Fruit fly (Drosophila melanogaster) whole organism, wandering third instar larva: ENCODE data around the gene Or82a.

ENCODE experiments used
- Abd-B ChIP-seq: fragments of >200 bp; optimal IDR thresholded peaks from 2 replicates; lab custom pipeline; 2017; ENCODE audit warnings: missing biosample characterization, missing genetic modification characterization
- CG32264 ChIP-seq: fragments of 200-800 bp; sonication (Bioruptor generic); optimal IDR thresholded peaks from 2 replicates; lab custom pipeline; 2016; ENCODE audit warnings: missing biosample characterization, missing genetic modification characterization
- CG9705 ChIP-seq: fragments of 200-800 bp; sonication (Bioruptor generic); optimal IDR thresholded peaks from 2 replicates; lab custom pipeline; 2018; ENCODE audit warnings: missing biosample characterization, mild to moderate bottlenecking, missing genetic modification characterization
- CrebA ChIP-seq: fragments of 200-800 bp; sonication (Bioruptor generic); optimal IDR thresholded peaks from 2 replicates; lab custom pipeline; 2016; ENCODE audit warnings: missing biosample characterization, mild to moderate bottlenecking, missing genetic modification characterization, borderline replicate concordance
- Dfd ChIP-seq: fragments of >200 bp; optimal IDR thresholded peaks from 2 replicates; lab custom pipeline; 2017; ENCODE audit warnings: missing biosample characterization, missing genetic modification characterization
- Dif ChIP-seq: fragments of 200-275, 200-300 bp; sonication (Bioruptor generic); optimal IDR thresholded peaks from 2 replicates; lab custom pipeline; 2018; ENCODE audit warnings: missing biosample characterization, missing genetic modification characterization; ENCODE audit not compliant: partially characterized antibody
- GATAd ChIP-seq: sonication (Bioruptor generic); optimal IDR thresholded peaks from 2 replicates; lab custom pipeline; 2016; ENCODE audit warnings: missing biosample characterization, missing genetic modification characterization
- HLH106 ChIP-seq: fragments of 200-800 bp; optimal IDR thresholded peaks from 3 replicates; lab custom pipeline; 2019; ENCODE audit warnings: missing biosample characterization, mild to moderate bottlenecking, missing genetic modification characterization, moderate library complexity
- Hnf4 ChIP-seq: fragments of 200-800 bp; sonication (Bioruptor generic); optimal IDR thresholded peaks from 2 replicates; lab custom pipeline; 2016; ENCODE audit warnings: missing biosample characterization, mild to moderate bottlenecking, missing genetic modification characterization
- Hr78 ChIP-seq: fragments of >200 bp; optimal IDR thresholded peaks from 2 replicates; lab custom pipeline; 2017; ENCODE audit warnings: missing biosample characterization, missing genetic modification characterization
- Hr83 ChIP-seq: fragments of 200-300 bp; sonication (Bioruptor generic); optimal IDR thresholded peaks from 2 replicates; lab custom pipeline; 2016; ENCODE audit warnings: missing biosample characterization, mild to moderate bottlenecking, missing genetic modification characterization, moderate library complexity; ENCODE audit not compliant: poor library complexity, severe bottlenecking
- Jra ChIP-seq: sonication (Bioruptor generic); optimal IDR thresholded peaks from 2 replicates; lab custom pipeline; 2016; ENCODE audit warnings: missing biosample characterization, missing genetic modification characterization
- Mio ChIP-seq: sonication (Bioruptor generic); optimal IDR thresholded peaks from 2 replicates; lab custom pipeline; 2016; ENCODE audit warnings: missing biosample characterization, missing genetic modification characterization
- Myc ChIP-seq: fragments of >200 bp; optimal IDR thresholded peaks from 2 replicates; lab custom pipeline; 2017
- N ChIP-seq: fragments of >200 bp; optimal IDR thresholded peaks from 2 replicates; lab custom pipeline; 2018; ENCODE audit warnings: missing biosample characterization, missing external identifiers, missing genetic modification characterization
- OdsH ChIP-seq: fragments of 200-800 bp; sonication (Bioruptor generic); optimal IDR thresholded peaks from 2 replicates; lab custom pipeline; 2016; ENCODE audit warnings: missing biosample characterization, mild to moderate bottlenecking, missing genetic modification characterization
- Rel ChIP-seq, 2 experiments: fragments of 200-800 bp; sonication (Bioruptor generic) in 1 of 2; optimal IDR thresholded peaks; 2 replicates in 1 of 2; 3 replicates in 1 of 2; lab custom pipeline; 2016 to 2019; ENCODE audit warnings: mild to moderate bottlenecking in 2 of 2, missing biosample characterization in 2 of 2, missing genetic modification characterization in 2 of 2, moderate library complexity in 1 of 2
- Sp1 ChIP-seq: fragments of 200-800 bp; sonication (Bioruptor generic); optimal IDR thresholded peaks from 3 replicates; lab custom pipeline; 2019; ENCODE audit warnings: missing biosample characterization, mild to moderate bottlenecking, missing genetic modification characterization, moderate library complexity
- Vsx2 ChIP-seq: fragments of 200-300, 225-300 bp; sonication (Bioruptor generic); optimal IDR thresholded peaks from 2 replicates; lab custom pipeline; 2018; ENCODE audit warnings: missing biosample characterization, missing genetic modification characterization; ENCODE audit not compliant: partially characterized antibody
- br ChIP-seq: fragments of 200-800 bp; sonication (Bioruptor generic); optimal IDR thresholded peaks from 2 replicates; lab custom pipeline; 2016; ENCODE audit warnings: missing biosample characterization, missing genetic modification characterization
- brk ChIP-seq: fragments of 200-800 bp; sonication (Bioruptor generic); optimal IDR thresholded peaks from 2 replicates; lab custom pipeline; 2016; ENCODE audit warnings: missing biosample characterization, mild to moderate bottlenecking, missing genetic modification characterization
- dl ChIP-seq, 2 experiments: fragments of 175-275, 200-275 bp in 1 of 2; fragments of 200-275 bp in 1 of 2; sonication (Bioruptor generic); optimal IDR thresholded peaks; lab custom pipeline; 2018; ENCODE audit warnings: mild to moderate bottlenecking in 2 of 2, missing biosample characterization in 2 of 2, missing genetic modification characterization in 2 of 2, moderate library complexity in 2 of 2; ENCODE audit not compliant: partially characterized antibody in 2 of 2, insufficient read depth in 1 of 2
- dmrt93B ChIP-seq: fragments of 200-800 bp; sonication (Bioruptor generic); optimal IDR thresholded peaks from 2 replicates; lab custom pipeline; 2018; ENCODE audit warnings: missing biosample characterization, mild to moderate bottlenecking, missing genetic modification characterization
- dsf ChIP-seq: sonication (Bioruptor generic); optimal IDR thresholded peaks from 2 replicates; lab custom pipeline; 2016; ENCODE audit warnings: missing biosample characterization, missing genetic modification characterization, borderline replicate concordance
- ey ChIP-seq: fragments of 200-800 bp; sonication (Bioruptor generic); optimal IDR thresholded peaks from 2 replicates; lab custom pipeline; 2016; ENCODE audit warnings: missing biosample characterization, missing genetic modification characterization
- foxo ChIP-seq, 2 experiments: fragments of 200-800 bp; sonication (Bioruptor generic); optimal IDR thresholded peaks; 2 replicates in 1 of 2; 3 replicates in 1 of 2; lab custom pipeline; 2016 to 2017; ENCODE audit warnings: missing biosample characterization in 2 of 2, missing genetic modification characterization in 2 of 2
- fru ChIP-seq: fragments of 200-800 bp; sonication (Bioruptor generic); optimal IDR thresholded peaks from 3 replicates; lab custom pipeline; 2016; ENCODE audit warnings: missing biosample characterization, mild to moderate bottlenecking, missing genetic modification characterization
- h ChIP-seq: fragments of 200-800 bp; sonication (Bioruptor generic); optimal IDR thresholded peaks from 3 replicates; lab custom pipeline; 2016; ENCODE audit warnings: missing biosample characterization, mild to moderate bottlenecking, missing genetic modification characterization
- jim ChIP-seq: fragments of 175-275, 200-325 bp; sonication (Bioruptor generic); optimal IDR thresholded peaks from 2 replicates; lab custom pipeline; 2016; ENCODE audit warnings: missing biosample characterization, mild to moderate bottlenecking, missing genetic modification characterization
- lola ChIP-seq: fragments of >200 bp; optimal IDR thresholded peaks from 2 replicates; lab custom pipeline; 2017; ENCODE audit warnings: missing biosample characterization, missing genetic modification characterization
- psq ChIP-seq: fragments of 200-800 bp; sonication (Bioruptor generic); optimal IDR thresholded peaks from 3 replicates; lab custom pipeline; 2017; ENCODE audit warnings: missing biosample characterization, mild to moderate bottlenecking, missing genetic modification characterization, moderate library complexity
- rgr ChIP-seq: fragments of 200-800 bp; sonication (Bioruptor generic); optimal IDR thresholded peaks from 3 replicates; lab custom pipeline; 2016; ENCODE audit warnings: missing biosample characterization, mild to moderate bottlenecking, missing genetic modification characterization
- sage ChIP-seq: fragments of 200-800 bp; sonication (Bioruptor generic); optimal IDR thresholded peaks from 2 replicates; lab custom pipeline; 2016; ENCODE audit warnings: missing biosample characterization, mild to moderate bottlenecking, missing genetic modification characterization
- tai ChIP-seq: sonication (Bioruptor generic); optimal IDR thresholded peaks from 2 replicates; lab custom pipeline; 2016; ENCODE audit warnings: missing biosample characterization, missing genetic modification characterization
- usp ChIP-seq: fragments of >200 bp; optimal IDR thresholded peaks from 2 replicates; lab custom pipeline; 2017; ENCODE audit warnings: missing biosample characterization, missing genetic modification characterization
- woc ChIP-seq: sonication (Bioruptor generic); optimal IDR thresholded peaks from 2 replicates; lab custom pipeline; 2016; ENCODE audit warnings: missing biosample characterization, mild to moderate bottlenecking, missing genetic modification characterization

The Or82a gene

DNA sequence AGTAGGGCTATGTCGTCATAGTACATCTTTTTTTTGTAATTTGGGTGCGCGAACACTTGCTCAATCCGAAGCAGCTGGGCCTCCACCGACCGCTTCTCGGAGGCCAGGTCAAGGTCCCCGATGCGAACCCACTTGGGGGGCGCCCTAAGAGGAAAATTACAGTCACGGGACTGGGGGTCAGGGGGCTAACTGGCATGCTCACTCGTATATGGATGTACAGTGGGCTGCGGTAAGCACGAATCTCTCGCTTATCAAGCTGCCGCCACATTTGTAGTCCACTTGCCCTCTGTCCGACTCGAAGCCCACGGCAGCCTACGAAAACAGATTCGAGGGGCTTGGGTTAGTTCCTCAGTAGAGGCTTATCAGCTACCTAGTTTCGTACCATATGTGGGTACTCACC lies 15.0 kb upstream of the Or82a start:
- TF ChIP-seq brk (GFP tag; lab: Kevin White, UChicago) (no peak), Myc (lab: Kevin White, UChicago) (no peak), fru (no peak), foxo (GFP tag; optimal IDR thresholded peaks at IDR 0.05; lab: Kevin White, UChicago) (no peak), Dif (GFP tag; lab: Kevin White, UChicago) (no peak), ey (GFP tag; lab: Kevin White, UChicago) (no peak), h (GFP tag; lab: Kevin White, UChicago) (no peak), GATAd (GFP tag; lab: Kevin White, UChicago) (no peak), N (GFP tag; lab: Kevin White, UChicago) (no peak)

DNA sequence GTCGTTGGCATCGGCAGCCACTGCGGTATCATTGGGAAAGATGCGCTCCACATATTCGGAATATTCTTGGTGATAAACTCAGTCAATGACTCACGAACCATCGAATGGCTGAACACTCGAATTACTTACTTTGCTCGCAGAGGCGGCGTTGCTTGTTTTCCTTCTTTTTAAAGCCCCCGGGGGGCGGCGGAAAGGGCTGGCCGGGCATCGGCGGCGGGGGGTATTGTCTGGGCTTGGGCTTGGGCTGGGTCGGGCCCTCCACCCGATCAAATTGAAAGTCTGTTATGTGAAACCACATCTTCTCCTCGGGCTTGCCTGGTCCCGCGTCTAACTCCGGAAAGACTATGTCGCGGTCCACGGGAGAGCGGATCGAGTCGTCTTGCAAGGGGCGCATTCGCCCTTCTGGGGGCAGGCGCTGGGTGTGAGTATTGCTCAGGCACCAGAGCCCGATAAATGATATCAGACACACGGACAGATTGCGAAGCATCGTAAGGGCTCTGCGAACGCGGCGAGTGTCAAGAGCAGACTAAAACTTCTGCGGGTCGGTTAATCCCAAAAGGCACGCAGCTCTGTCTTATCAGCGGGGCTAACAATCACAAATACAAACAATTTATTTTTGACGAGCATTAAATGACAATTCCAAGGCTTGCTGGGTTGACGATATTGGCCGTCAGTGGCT lies 14.4 kb upstream of the Or82a start, which contains the start of gene CG14642:
Gene CG14642, minus strand, starts transcription at position 509 of the 679 bp plus-strand sequence.
- TF ChIP-seq Rel (GFP tag; optimal IDR thresholded peaks at IDR 0.05; lab: Kevin White, UChicago): no peak
- peak; percentile 47 for TF ChIP-seq Rel (tag; optimal IDR thresholded peaks at IDR 0.05; lab: Kevin White, UChicago)
- no peak for TF ChIP-seq dsf (GFP tag; lab: Kevin White, UChicago)
- TF ChIP-seq Dfd (GFP tag; lab: Kevin White, UChicago): peak; percentile 99

DNA sequence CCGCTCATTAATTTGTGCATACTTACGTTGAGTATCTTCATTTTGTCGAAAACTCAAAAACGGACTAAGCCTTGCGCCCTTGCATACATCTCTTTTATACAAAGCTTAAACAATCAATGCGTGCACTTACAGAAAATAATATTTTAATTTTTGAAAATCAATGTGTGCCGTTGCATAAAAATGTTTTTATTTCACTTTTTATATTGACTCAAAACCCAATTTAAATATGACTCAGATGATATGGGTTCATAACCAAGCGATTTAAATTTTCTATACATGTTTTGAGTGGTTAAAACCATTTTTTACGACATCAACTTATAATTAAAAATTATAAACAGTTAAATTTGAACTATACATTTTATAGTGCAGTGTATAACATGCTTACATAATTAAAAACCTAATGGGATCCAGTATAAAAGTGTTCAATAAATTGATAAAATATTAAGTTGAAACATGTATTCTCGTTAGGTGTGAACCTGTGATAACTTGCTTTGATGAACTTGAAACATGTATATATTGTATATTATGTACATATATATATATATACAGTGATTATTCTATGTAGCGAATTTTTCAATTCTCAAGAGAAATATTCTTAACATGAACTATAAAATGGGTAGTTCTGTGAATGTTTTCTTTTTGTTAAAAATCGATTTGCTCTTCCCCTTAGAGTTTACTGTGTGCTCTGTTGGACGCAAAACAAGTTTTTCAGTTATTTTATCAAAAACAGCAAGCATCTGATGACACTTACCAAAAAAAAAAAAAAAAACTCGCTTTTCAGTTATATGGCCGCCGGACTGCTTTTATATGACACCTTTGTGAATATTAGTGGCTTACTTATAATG lies 13.5 kb upstream of the Or82a start, which contains the start of gene CG34305:
Gene CG34305, minus strand, starts transcription at position 51 of the 845 bp plus-strand sequence.
- no peak for TF ChIP-seq lola
- TF ChIP-seq psq (GFP tag; lab: Kevin White, UChicago): peak; percentile 17
- peak; percentile 48 for TF ChIP-seq rgr (GFP tag; lab: Kevin White, UChicago)
- peak; percentile 36 for TF ChIP-seq fru
- TF ChIP-seq woc: no peak
- TF ChIP-seq usp (GFP tag; lab: Kevin White, UChicago): no peak
- peak; percentile 41 for TF ChIP-seq Jra (GFP tag; lab: Kevin White, UChicago)
- no peak for TF ChIP-seq Hr83 (GFP tag; lab: Kevin White, UChicago)
- TF ChIP-seq Mio: no peak
- peak; percentile 69 for TF ChIP-seq Sp1 (GFP tag; lab: Kevin White, UChicago)
- TF ChIP-seq foxo (GFP tag; optimal IDR thresholded peaks at IDR 0.05; lab: Kevin White, UChicago): peak in 1 of 2 experiments; percentile 53
- TF ChIP-seq sage (GFP tag; lab: Kevin White, UChicago): no peak
- no peak for TF ChIP-seq Hr78
- no peak for TF ChIP-seq Vsx2
- no peak for TF ChIP-seq GATAd (GFP tag; lab: Kevin White, UChicago)
- peak; percentile 40 for TF ChIP-seq OdsH (GFP tag; lab: Kevin White, UChicago)
- peak; percentile 67 for TF ChIP-seq HLH106
- peak; percentile 2 for TF ChIP-seq br (GFP tag; lab: Kevin White, UChicago)
- peak; percentile 26 for TF ChIP-seq ey (GFP tag; lab: Kevin White, UChicago)
- TF ChIP-seq Dfd (GFP tag; lab: Kevin White, UChicago): peak; percentile 47
- peak; percentile 37 for TF ChIP-seq brk (GFP tag; lab: Kevin White, UChicago)
- peak; percentile 38 for TF ChIP-seq CG9705 (GFP tag; lab: Kevin White, UChicago)
- TF ChIP-seq jim (GFP tag; lab: Kevin White, UChicago): no peak
- TF ChIP-seq Hnf4: peak; percentile 27
- TF ChIP-seq h (GFP tag; lab: Kevin White, UChicago): peak; percentile 61

DNA sequence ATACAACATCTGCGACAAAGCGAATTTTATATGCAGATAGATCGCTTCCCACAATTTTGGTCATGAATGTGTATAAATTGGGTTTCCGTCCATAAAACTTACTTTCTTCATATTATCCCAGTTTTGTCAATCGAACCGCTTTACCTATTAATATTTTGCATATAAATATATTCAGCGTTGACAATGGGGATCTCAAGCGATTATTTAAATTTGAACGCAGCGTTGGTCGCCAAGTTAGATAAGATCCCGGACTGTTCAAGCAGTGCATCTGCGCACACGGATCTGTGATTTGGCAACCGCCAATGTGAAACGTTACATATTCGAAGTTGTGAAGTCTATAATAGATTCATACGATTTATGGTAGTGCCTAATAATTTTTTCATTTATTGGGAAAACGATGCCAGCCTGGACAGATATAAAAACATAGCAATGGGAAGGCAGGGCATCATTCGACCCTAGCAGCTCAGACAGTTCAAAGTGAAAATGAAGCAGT lies 10.1 kb upstream of the Or82a start, which contains the start of gene TwdlF:
Gene TwdlF, plus strand, starts transcription at position 443 of the 493 bp plus-strand sequence.
- TF ChIP-seq dl (GFP tag; optimal IDR thresholded peaks at IDR 0.05; lab: Kevin White, UChicago; ENCODE audit: insufficient read depth in 1 of 2, partially characterized antibody in 2 of 2): no peak
- TF ChIP-seq N (GFP tag; lab: Kevin White, UChicago): no peak
- TF ChIP-seq Hr83 (GFP tag; lab: Kevin White, UChicago): no peak
- no peak for TF ChIP-seq CG32264 (GFP tag; lab: Kevin White, UChicago)
- no peak for TF ChIP-seq Sp1 (GFP tag; lab: Kevin White, UChicago)
- TF ChIP-seq dmrt93B (GFP tag; lab: Kevin White, UChicago): no peak
- no peak for TF ChIP-seq CrebA (GFP tag; lab: Kevin White, UChicago)
- TF ChIP-seq psq (GFP tag; lab: Kevin White, UChicago): no peak
- TF ChIP-seq Myc (lab: Kevin White, UChicago): no peak
- no peak for TF ChIP-seq Abd-B (GFP tag; lab: Kevin White, UChicago)
- TF ChIP-seq Dif (GFP tag; lab: Kevin White, UChicago): no peak
- TF ChIP-seq h (GFP tag; lab: Kevin White, UChicago): no peak
- TF ChIP-seq tai (GFP tag; lab: Kevin White, UChicago): no peak
- TF ChIP-seq sage (GFP tag; lab: Kevin White, UChicago): no peak
- no peak for TF ChIP-seq foxo (GFP tag; optimal IDR thresholded peaks at IDR 0.05; lab: Kevin White, UChicago)
- TF ChIP-seq jim (GFP tag; lab: Kevin White, UChicago): no peak
